Worm (Caenorhabditis elegans) whole organism, late embryonic: Measurements from ENCODE around the gene R10E4.3.

ENCODE experiments used
- C08G9.2 ChIP-seq: sonication (generic microtip); optimal IDR thresholded peaks from 2 replicates; lab custom pipeline; 2016; ENCODE audit warnings: mild to moderate bottlenecking, missing genetic modification characterization, moderate library complexity, missing compliant biosample characterization
- C38D4.7 ChIP-seq: fragments of 200-800 bp; sonication (Bioruptor generic); optimal IDR thresholded peaks from 2 replicates; lab custom pipeline; 2018; ENCODE audit warnings: mild to moderate bottlenecking, missing genetic modification characterization, moderate library complexity, missing compliant biosample characterization
- F13H6.1 ChIP-seq: sonication (generic microtip); optimal IDR thresholded peaks from 2 replicates; lab custom pipeline; 2016; ENCODE audit warnings: missing genetic modification characterization, missing compliant biosample characterization
- ahr-1 ChIP-seq: sonication (generic microtip); optimal IDR thresholded peaks from 2 replicates; lab custom pipeline; 2016; ENCODE audit warnings: missing genetic modification characterization, missing compliant biosample characterization
- ama-1 ChIP-seq: fragments of 150-350 bp; optimal IDR thresholded peaks from 2 replicates; lab custom pipeline; 2014
- ceh-18 ChIP-seq: sonication (generic microtip); optimal IDR thresholded peaks from 2 replicates; lab custom pipeline; 2016; ENCODE audit warnings: missing genetic modification characterization, missing compliant biosample characterization
- ceh-24 ChIP-seq: sonication (generic microtip); optimal IDR thresholded peaks from 2 replicates; lab custom pipeline; 2016; ENCODE audit warnings: mild to moderate bottlenecking, missing genetic modification characterization, missing compliant biosample characterization
- ceh-31 ChIP-seq: sonication (generic microtip); optimal IDR thresholded peaks from 2 replicates; lab custom pipeline; 2016; ENCODE audit warnings: missing genetic modification characterization, missing compliant biosample characterization
- ceh-34 ChIP-seq: sonication (generic microtip); optimal IDR thresholded peaks from 2 replicates; lab custom pipeline; 2016; ENCODE audit warnings: mild to moderate bottlenecking, missing genetic modification characterization, missing compliant biosample characterization
- ceh-48 ChIP-seq: sonication (generic microtip); optimal IDR thresholded peaks from 2 replicates; lab custom pipeline; 2016; ENCODE audit warnings: missing genetic modification characterization, inconsistent platforms, missing compliant biosample characterization
- che-1 ChIP-seq: sonication (generic microtip); optimal IDR thresholded peaks from 2 replicates; lab custom pipeline; 2016; ENCODE audit warnings: mild to moderate bottlenecking, missing genetic modification characterization, missing compliant biosample characterization
- dmd-4 ChIP-seq: sonication (generic microtip); optimal IDR thresholded peaks from 2 replicates; lab custom pipeline; 2016; ENCODE audit warnings: borderline replicate concordance, missing genetic modification characterization, missing compliant biosample characterization
- elt-2 ChIP-seq: sonication (generic microtip); optimal IDR thresholded peaks from 2 replicates; lab custom pipeline; 2016; ENCODE audit warnings: missing genetic modification reagents, missing genetic modification characterization, missing compliant biosample characterization
- eyg-1 ChIP-seq: sonication (generic microtip); optimal IDR thresholded peaks from 2 replicates; lab custom pipeline; 2016; ENCODE audit warnings: missing genotype, missing genetic modification characterization, missing compliant biosample characterization
- fax-1 ChIP-seq: sonication (generic microtip); optimal IDR thresholded peaks from 2 replicates; lab custom pipeline; 2016; ENCODE audit warnings: missing genotype, missing genetic modification characterization, missing compliant biosample characterization
- fkh-6 ChIP-seq: sonication (generic microtip); optimal IDR thresholded peaks from 2 replicates; lab custom pipeline; 2016; ENCODE audit warnings: missing genetic modification characterization, missing compliant biosample characterization
- gmeb-2 ChIP-seq: sonication (generic microtip); optimal IDR thresholded peaks from 2 replicates; lab custom pipeline; 2016; ENCODE audit warnings: missing genetic modification characterization, inconsistent platforms, missing compliant biosample characterization
- hlh-13 ChIP-seq: fragments of 200-800 bp; sonication (Bioruptor generic); optimal IDR thresholded peaks from 2 replicates; lab custom pipeline; 2018; ENCODE audit warnings: mild to moderate bottlenecking, missing genetic modification characterization, missing compliant biosample characterization
- hlh-15 ChIP-seq: sonication (generic microtip); optimal IDR thresholded peaks from 2 replicates; lab custom pipeline; 2016; ENCODE audit warnings: missing genetic modification characterization, missing compliant biosample characterization
- hlh-30 ChIP-seq: sonication (generic microtip); optimal IDR thresholded peaks from 2 replicates; lab custom pipeline; 2017; ENCODE audit warnings: antibody characterized with exemption, missing genetic modification characterization, missing compliant biosample characterization; ENCODE audit not compliant: insufficient read depth
- hlh-6 ChIP-seq: sonication (generic microtip); optimal IDR thresholded peaks from 2 replicates; lab custom pipeline; 2016; ENCODE audit warnings: missing genotype, missing genetic modification characterization, missing compliant biosample characterization
- lim-6 ChIP-seq: sonication (generic microtip); optimal IDR thresholded peaks from 2 replicates; lab custom pipeline; 2016; ENCODE audit warnings: missing genetic modification characterization, missing compliant biosample characterization
- odd-2 ChIP-seq: sonication (generic microtip); optimal IDR thresholded peaks from 2 replicates; lab custom pipeline; 2017; ENCODE audit warnings: antibody characterized with exemption, mild to moderate bottlenecking, missing genetic modification characterization, missing compliant biosample characterization
- pag-3 ChIP-seq: sonication (generic microtip); optimal IDR thresholded peaks from 2 replicates; lab custom pipeline; 2016; ENCODE audit warnings: missing compliant biosample characterization, missing genetic modification characterization, borderline replicate concordance
- pax-1 ChIP-seq: fragments of 150-350 bp; optimal IDR thresholded peaks from 2 replicates; lab custom pipeline; 2014; ENCODE audit warnings: missing biosample characterization, missing genetic modification characterization
- pha-2 ChIP-seq: sonication (generic microtip); optimal IDR thresholded peaks from 2 replicates; lab custom pipeline; 2017; ENCODE audit warnings: mild to moderate bottlenecking, missing genetic modification characterization, missing compliant biosample characterization
- pqm-1 ChIP-seq: sonication (generic microtip); optimal IDR thresholded peaks from 2 replicates; lab custom pipeline; 2016; ENCODE audit warnings: missing genetic modification characterization, missing compliant biosample characterization
- rnt-1 ChIP-seq: sonication (generic microtip); optimal IDR thresholded peaks from 2 replicates; lab custom pipeline; 2016; ENCODE audit warnings: missing genetic modification characterization, missing compliant biosample characterization
- sdc-2 ChIP-seq: sonication (generic microtip); optimal IDR thresholded peaks from 2 replicates; lab custom pipeline; 2016; ENCODE audit warnings: missing genotype, missing genetic modification characterization, missing compliant biosample characterization
- sox-2 ChIP-seq: fragments of 200-800 bp; sonication (Bioruptor generic); IDR thresholded peaks from 2 replicates; pipeline ENCODE4 v1.3.6; 2022; ENCODE audit warnings: missing genetic modification reagents, missing genetic modification characterization, missing compliant biosample characterization
- tbx-7 ChIP-seq: sonication (generic microtip); optimal IDR thresholded peaks from 2 replicates; lab custom pipeline; 2016; ENCODE audit warnings: missing genotype, missing genetic modification characterization, missing compliant biosample characterization
- ttx-3 ChIP-seq: sonication (generic microtip); optimal IDR thresholded peaks from 2 replicates; lab custom pipeline; 2016; ENCODE audit warnings: missing genetic modification reagents, missing genetic modification characterization, missing compliant biosample characterization
- unc-3 ChIP-seq, 2 experiments: fragments of 200-800 bp in 1 of 2; sonication (Bioruptor generic) in 1 of 2; sonication (generic microtip) in 1 of 2; conservative IDR thresholded peaks in 1 of 2; optimal IDR thresholded peaks in 1 of 2; 2 replicates each; pipeline versions ENCODE4 v1.3.6 to Lab custom; 2016 to 2022; ENCODE audit warnings: missing compliant biosample characterization in 2 of 2, missing genetic modification characterization in 2 of 2, missing genetic modification reagents in 1 of 2
- unc-42 ChIP-seq: sonication (generic microtip); optimal IDR thresholded peaks from 2 replicates; lab custom pipeline; 2016; ENCODE audit warnings: missing genotype, missing genetic modification characterization, missing compliant biosample characterization

The R10E4.3 gene

ce11 chrIII:4313061-4313962 lies 26.0 kb upstream of the R10E4.3 start, which contains the start of the genes evl-14 and dcn-1 (continued):
- TF ChIP-seq hlh-6 (tag; lab: Kevin White, UChicago) (no peak), hlh-30 (tag; lab: Kevin White, UChicago) (peak; percentile 63), lim-6 (tag; lab: Kevin White, UChicago) (no peak), ceh-24 (tag; lab: Kevin White, UChicago) (no peak), ttx-3 (tag; lab: Kevin White, UChicago) (no peak), che-1 (no peak), ama-1 (lab: Kevin White, UChicago) (no peak), pqm-1 (no peak), gmeb-2 (tag; lab: Kevin White, UChicago) (no peak), ceh-48 (tag; lab: Kevin White, UChicago) (peak; percentile 63), ceh-31 (tag; lab: Kevin White, UChicago) (peak; percentile 58), odd-2 (tag; lab: Kevin White, UChicago) (no peak), unc-3 (GFP tag; conservative IDR thresholded peaks at IDR 0.05; lab: Robert Waterston, UW) (no peak), unc-3 (tag; optimal IDR thresholded peaks at IDR 0.05; lab: Kevin White, UChicago) (no peak), C38D4.7 (GFP tag; lab: Kevin White, UChicago) (no peak), elt-2 (tag; lab: Kevin White, UChicago) (peak; percentile 32), unc-42 (tag; lab: Kevin White, UChicago) (no peak), hlh-15 (tag; lab: Kevin White, UChicago) (no peak), pax-1 (tag; lab: Kevin White, UChicago) (peak; percentile 67), dmd-4 (tag; lab: Kevin White, UChicago) (no peak), hlh-13 (GFP tag; lab: Kevin White, UChicago) (no peak), F13H6.1 (tag; lab: Kevin White, UChicago) (no peak)

- no peak for TF ChIP-seq pha-2 (tag; lab: Kevin White, UChicago)
- TF ChIP-seq sox-2 (GFP tag; lab: Robert Waterston, UW), result no peak
- TF ChIP-seq ahr-1 (tag; lab: Kevin White, UChicago), result no peak
Observed at ce11 chrIII:4309303-4309702, 22.0 kb upstream of the R10E4.3 start.

ce11 chrIII:4302780-4303179 lies 15.5 kb upstream of the R10E4.3 start:
- TF ChIP-seq hlh-13 (GFP tag; lab: Kevin White, UChicago) (no peak), ceh-18 (tag; lab: Kevin White, UChicago) (no peak), fkh-6 (no peak), ahr-1 (tag; lab: Kevin White, UChicago) (no peak), pag-3 (tag; lab: Kevin White, UChicago) (no peak), pha-2 (tag; lab: Kevin White, UChicago) (no peak)
- TF ChIP-seq, all 69 proteins: peak for 0

- TF ChIP-seq eyg-1 (tag; lab: Kevin White, UChicago) (no peak), pqm-1 (no peak), sdc-2 (tag; lab: Kevin White, UChicago) (no peak), odd-2 (tag; lab: Kevin White, UChicago) (no peak), pax-1 (tag; lab: Kevin White, UChicago) (no peak), fax-1 (tag; lab: Kevin White, UChicago) (no peak), sox-2 (GFP tag; lab: Robert Waterston, UW) (no peak), ceh-24 (tag; lab: Kevin White, UChicago) (no peak), F13H6.1 (tag; lab: Kevin White, UChicago) (no peak), tbx-7 (tag; lab: Kevin White, UChicago) (no peak), elt-2 (tag; lab: Kevin White, UChicago) (no peak), gmeb-2 (tag; lab: Kevin White, UChicago) (no peak), hlh-15 (tag; lab: Kevin White, UChicago) (no peak), rnt-1 (tag; lab: Kevin White, UChicago) (no peak), C08G9.2 (tag; lab: Kevin White, UChicago) (no peak), ceh-31 (tag; lab: Kevin White, UChicago) (no peak), C38D4.7 (GFP tag; lab: Kevin White, UChicago) (no peak), ceh-34 (tag; lab: Kevin White, UChicago) (no peak)
Observed at ce11 chrIII:4302293-4302692, 15.0 kb upstream of the R10E4.3 start, which contains the start of gene R10E4.9. Gene R10E4.9, minus strand, starts transcription at chrIII:4302393.
